Worm (Caenorhabditis elegans): ENCODE results near the gene C01G10.7.
A peak's percentile ranks its signal among the peaks of the same experiment; 100 is the strongest.

The C01G10.7 gene

DNA sequence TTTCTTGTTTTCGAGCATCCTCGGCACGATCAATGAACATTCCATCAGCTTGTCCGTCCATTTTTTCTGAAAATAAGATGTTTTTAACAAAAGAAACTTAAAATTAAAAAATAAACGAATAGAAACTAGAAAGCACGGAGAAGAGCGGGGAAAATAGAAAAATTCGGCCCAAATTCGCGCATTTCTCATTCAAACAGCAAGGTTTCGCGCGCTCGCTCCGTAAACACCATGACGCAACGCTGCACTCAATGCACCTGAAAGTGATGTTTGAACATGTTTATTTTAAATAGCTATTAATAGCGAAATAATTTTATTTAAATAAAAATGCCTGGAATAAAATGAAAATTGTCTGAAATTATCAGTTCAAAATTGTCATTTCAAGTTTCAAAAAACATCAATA is 26.0 kb upstream of the C01G10.7 start, which contains the start of the genes mcm-3 and C25D7.15 (continued):
- TF ChIP-seq ztf-18 (tag; optimal IDR thresholded peaks at IDR 0.05) (peak; percentile 7), him-1 (tag; optimal IDR thresholded peaks at IDR 0.05) (peak; percentile 53), attf-5 (GFP tag; optimal IDR thresholded peaks at IDR 0.05) (no peak), hsf-1 (GFP tag; IDR thresholded peaks at IDR 0.05) (peak; percentile 87), tlf-1 (GFP tag; optimal IDR thresholded peaks at IDR 0.05) (peak; percentile 68), nhr-90 (tag; optimal IDR thresholded peaks at IDR 0.05) (no peak), lin-54 (GFP tag; optimal IDR thresholded peaks at IDR 0.05) (peak; percentile 80), sptf-2 (GFP tag; optimal IDR thresholded peaks at IDR 0.05) (no peak), F57C9.4 (tag; optimal IDR thresholded peaks at IDR 0.05) (no peak), ceh-100 (GFP tag; IDR thresholded peaks at IDR 0.05) (no peak), akir-1 (GFP tag; optimal IDR thresholded peaks at IDR 0.05) (no peak), F37B4.10 (GFP tag; IDR thresholded peaks at IDR 0.05) (no peak), cebp-2 (GFP tag; IDR thresholded peaks at IDR 0.05) (no peak), hlh-26 (GFP tag; conservative IDR thresholded peaks at IDR 0.05) (no peak), cebp-1 (GFP tag; IDR thresholded peaks at IDR 0.05) (no peak), cebp-1 (tag; optimal IDR thresholded peaks at IDR 0.05) (peak; percentile 6), snpc-4 (GFP tag; optimal IDR thresholded peaks at IDR 0.05) (no peak), snpc-4 (tag; optimal IDR thresholded peaks at IDR 0.05) (peak in 1 of 4 experiments; percentile 42), nhr-120 (GFP tag; IDR thresholded peaks at IDR 0.05) (no peak), dpl-1 (GFP tag; optimal IDR thresholded peaks at IDR 0.05) (peak; percentile 89), ztf-28 (GFP tag; IDR thresholded peaks at IDR 0.05) (no peak), C06A6.2 (GFP tag; conservative IDR thresholded peaks at IDR 0.05) (no peak), egl-44 (GFP tag; IDR thresholded peaks at IDR 0.05) (no peak), attf-6 (GFP tag; IDR thresholded peaks at IDR 0.05) (no peak), Y53G8AR.9 (GFP tag; conservative IDR thresholded peaks at IDR 0.05) (no peak), dox-1 (GFP tag; IDR thresholded peaks at IDR 0.05) (peak; percentile 69; the same call in 1 of the 2 replicates), pha-4 (tag; optimal IDR thresholded peaks at IDR 0.05) (no peak), ccch-3 (GFP tag; optimal IDR thresholded peaks at IDR 0.05) (no peak), nhr-80 (tag; optimal IDR thresholded peaks at IDR 0.05) (no peak), unc-130 (GFP tag; optimal IDR thresholded peaks at IDR 0.05) (peak; percentile 0), Y56A3A.18 (GFP tag; IDR thresholded peaks at IDR 0.05) (no peak), die-1 (tag; optimal IDR thresholded peaks at IDR 0.05) (no peak), chd-7 (tag; optimal IDR thresholded peaks at IDR 0.05) (no peak)

DNA sequence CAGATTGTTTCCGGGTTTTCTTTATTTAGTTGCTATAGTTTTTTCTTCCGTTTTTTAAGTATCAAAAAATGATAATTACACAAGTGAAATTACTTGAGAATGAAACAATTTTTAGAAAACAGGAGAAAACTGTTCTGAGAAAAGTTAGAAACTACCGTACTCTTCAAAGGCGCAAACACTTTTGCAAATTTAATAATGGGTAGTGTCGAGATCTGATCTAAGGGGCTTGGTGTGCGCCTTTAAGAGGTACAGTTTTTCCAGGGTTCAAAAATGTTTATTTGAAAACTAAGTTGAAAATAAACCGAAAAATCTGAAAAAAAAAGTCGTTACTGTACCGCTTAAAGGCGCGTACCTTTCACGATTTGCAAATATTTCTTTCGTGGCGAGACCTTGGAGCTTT is 25.0 kb upstream of the C01G10.7 start:
- TF ChIP-seq ceh-79 (tag; optimal IDR thresholded peaks at IDR 0.05) (no peak), attf-3 (GFP tag; conservative IDR thresholded peaks at IDR 0.05) (no peak), dpl-1 (GFP tag; optimal IDR thresholded peaks at IDR 0.05) (no peak), F33H1.4 (GFP tag; IDR thresholded peaks at IDR 0.05) (peak; percentile 55; the same call in 1 of the 2 replicates), lin-40 (tag; optimal IDR thresholded peaks at IDR 0.05) (no peak), lsl-1 (GFP tag; optimal IDR thresholded peaks at IDR 0.05) (peak; percentile 77), chd-7 (tag; optimal IDR thresholded peaks at IDR 0.05) (no peak), xnd-1 (tag; optimal IDR thresholded peaks at IDR 0.05) (no peak), C06A6.2 (GFP tag; conservative IDR thresholded peaks at IDR 0.05) (no peak), rec-8 (tag; optimal IDR thresholded peaks at IDR 0.05) (no peak)

Data from whole organism, young adult.